Worm (Caenorhabditis elegans) whole organism, L2 larva: ENCODE results near the gene C23H3.5.

Source experiments
- C34F6.9 ChIP-seq: fragments of 150-350 bp; optimal IDR thresholded peaks from 2 replicates; lab custom pipeline; 2014; ENCODE audit warnings: missing biosample characterization, missing genetic modification characterization
- F13H6.1 ChIP-seq: sonication (generic microtip); optimal IDR thresholded peaks from 2 replicates; lab custom pipeline; 2016; ENCODE audit warnings: missing genetic modification characterization, missing compliant biosample characterization
- R02D3.7 ChIP-seq: fragments of 150-350 bp; optimal IDR thresholded peaks from 2 replicates; lab custom pipeline; 2014; ENCODE audit warnings: missing biosample characterization, missing genetic modification characterization
- Y55F3AM.14 ChIP-seq: fragments of 200-800 bp; sonication (Bioruptor generic); optimal IDR thresholded peaks from 2 replicates; lab custom pipeline; 2018; ENCODE audit warnings: mild to moderate bottlenecking, missing genetic modification characterization, missing compliant biosample characterization
- alr-1 ChIP-seq: fragments of 150-350 bp; optimal IDR thresholded peaks from 2 replicates; lab custom pipeline; 2014; ENCODE audit warnings: missing biosample characterization, missing genetic modification characterization
- ama-1 ChIP-seq: fragments of 150-350 bp; optimal IDR thresholded peaks from 2 replicates; lab custom pipeline; 2018; ENCODE audit warnings: inconsistent platforms
- ceh-16 ChIP-seq: fragments of 150-350 bp; optimal IDR thresholded peaks from 2 replicates; lab custom pipeline; 2014; ENCODE audit warnings: missing biosample characterization, missing genetic modification characterization
- crh-2 ChIP-seq: sonication (generic microtip); optimal IDR thresholded peaks from 2 replicates; lab custom pipeline; 2017; ENCODE audit warnings: missing biosample characterization, missing genetic modification characterization
- dmd-4 ChIP-seq: sonication (generic microtip); optimal IDR thresholded peaks from 2 replicates; lab custom pipeline; 2017; ENCODE audit warnings: missing biosample characterization, missing genetic modification characterization
- egl-27 ChIP-seq: sonication (generic microtip); optimal IDR thresholded peaks from 3 replicates; lab custom pipeline; 2017; ENCODE audit warnings: missing biosample characterization, missing genetic modification reagents, missing genetic modification characterization
- elt-1 ChIP-seq: fragments of 150-350 bp; optimal IDR thresholded peaks from 2 replicates; lab custom pipeline; 2014; ENCODE audit warnings: missing biosample characterization, missing genetic modification characterization
- elt-3 ChIP-seq: sonication (generic microtip); optimal IDR thresholded peaks from 2 replicates; lab custom pipeline; 2017; ENCODE audit warnings: missing biosample characterization, missing genetic modification characterization
- fos-1 ChIP-seq: fragments of 150-350 bp; optimal IDR thresholded peaks from 2 replicates; lab custom pipeline; 2014; ENCODE audit warnings: missing biosample characterization, missing genetic modification characterization
- gmeb-1 ChIP-seq: fragments of 150-350 bp; optimal IDR thresholded peaks from 2 replicates; lab custom pipeline; 2014; ENCODE audit warnings: missing biosample characterization, missing genetic modification characterization
- lin-11 ChIP-seq: fragments of 150-350 bp; sonication (generic microtip); optimal IDR thresholded peaks from 2 replicates; lab custom pipeline; 2014; ENCODE audit warnings: missing biosample characterization, missing genetic modification characterization, inconsistent platforms, mixed read lengths
- lin-13 ChIP-seq: fragments of 150-350 bp; optimal IDR thresholded peaks from 2 replicates; lab custom pipeline; 2014; ENCODE audit warnings: missing biosample characterization, missing genetic modification reagents, missing genetic modification characterization
- lin-39 ChIP-seq: fragments of 150-350 bp; optimal IDR thresholded peaks from 2 replicates; lab custom pipeline; 2014; ENCODE audit warnings: missing biosample characterization, missing genetic modification reagents, missing genetic modification characterization
- lsy-2 ChIP-seq, 2 experiments: fragments of 150-350 bp in 1 of 2; sonication (generic microtip) in 1 of 2; optimal IDR thresholded peaks; 2 replicates each; lab custom pipeline; 2014 to 2017; ENCODE audit warnings: missing biosample characterization in 2 of 2, missing genetic modification characterization in 2 of 2
- mbf-1 ChIP-seq: sonication (generic microtip); optimal IDR thresholded peaks from 2 replicates; lab custom pipeline; 2017; ENCODE audit warnings: missing biosample characterization, missing genetic modification characterization
- mdl-1 ChIP-seq, 2 experiments: fragments of 150-350 bp in 1 of 2; sonication (generic microtip) in 1 of 2; optimal IDR thresholded peaks; 2 replicates each; lab custom pipeline; 2017; ENCODE audit warnings: missing biosample characterization in 2 of 2, missing genetic modification characterization in 2 of 2
- nhr-11 ChIP-seq: fragments of 150-350 bp; optimal IDR thresholded peaks from 2 replicates; lab custom pipeline; 2014; ENCODE audit warnings: missing biosample characterization, missing genetic modification characterization
- nhr-129 ChIP-seq: fragments of 150-350 bp; optimal IDR thresholded peaks from 2 replicates; lab custom pipeline; 2014; ENCODE audit warnings: missing biosample characterization, missing genetic modification characterization
- nhr-21 ChIP-seq: fragments of 150-350 bp; optimal IDR thresholded peaks from 2 replicates; lab custom pipeline; 2014; ENCODE audit warnings: missing biosample characterization, missing genetic modification characterization
- nhr-23 ChIP-seq: fragments of 150-350 bp; optimal IDR thresholded peaks from 2 replicates; lab custom pipeline; 2014; ENCODE audit warnings: missing biosample characterization, missing genetic modification reagents, missing genetic modification characterization
- nhr-237 ChIP-seq: fragments of 150-350 bp; optimal IDR thresholded peaks from 2 replicates; lab custom pipeline; 2014; ENCODE audit warnings: missing biosample characterization, missing genetic modification characterization
- nhr-25 ChIP-seq: fragments of 150-350 bp; sonication (generic microtip); optimal IDR thresholded peaks from 3 replicates; lab custom pipeline; 2014; ENCODE audit warnings: missing biosample characterization, missing genetic modification characterization
- nhr-6 ChIP-seq: fragments of 150-350 bp; optimal IDR thresholded peaks from 2 replicates; lab custom pipeline; 2014; ENCODE audit warnings: missing biosample characterization, missing genetic modification characterization
- nhr-77 ChIP-seq: fragments of 150-350 bp; optimal IDR thresholded peaks from 2 replicates; lab custom pipeline; 2014; ENCODE audit warnings: missing biosample characterization, missing genetic modification characterization
- peb-1 ChIP-seq: fragments of 150-350 bp; optimal IDR thresholded peaks from 2 replicates; lab custom pipeline; 2014; ENCODE audit warnings: missing biosample characterization, missing genetic modification characterization
- sem-4 ChIP-seq: fragments of 150-350 bp; optimal IDR thresholded peaks from 2 replicates; lab custom pipeline; 2014; ENCODE audit warnings: missing biosample characterization, missing genetic modification reagents, missing genetic modification characterization
- sma-3 ChIP-seq: sonication (generic microtip); optimal IDR thresholded peaks from 2 replicates; lab custom pipeline; 2016; ENCODE audit warnings: missing genetic modification reagents, missing genetic modification characterization, missing compliant biosample characterization
- sma-9 ChIP-seq, 2 experiments: fragments of 150-350 bp in 1 of 2; sonication (generic microtip) in 1 of 2; optimal IDR thresholded peaks; 2 replicates each; lab custom pipeline; 2014 to 2016; ENCODE audit warnings: missing genetic modification characterization in 2 of 2, mild to moderate bottlenecking in 1 of 2, missing biosample characterization in 1 of 2, missing compliant biosample characterization in 1 of 2, missing genetic modification reagents in 1 of 2, moderate library complexity in 1 of 2
- snpc-4 ChIP-seq: fragments of 150-350 bp; optimal IDR thresholded peaks from 2 replicates; lab custom pipeline; 2014; ENCODE audit warnings: missing biosample characterization, missing genetic modification characterization
- unc-55 ChIP-seq: fragments of 150-350 bp; sonication (generic microtip); optimal IDR thresholded peaks from 3 replicates; lab custom pipeline; 2014; ENCODE audit warnings: missing biosample characterization, missing genetic modification reagents, missing genetic modification characterization
- zag-1 ChIP-seq: fragments of 150-350 bp; optimal IDR thresholded peaks from 2 replicates; lab custom pipeline; 2014; ENCODE audit warnings: missing biosample characterization, missing genetic modification characterization
- ztf-11 ChIP-seq: sonication (generic microtip); optimal IDR thresholded peaks from 2 replicates; lab custom pipeline; 2017; ENCODE audit warnings: missing biosample characterization, missing genetic modification characterization

The C23H3.5 gene

DNA sequence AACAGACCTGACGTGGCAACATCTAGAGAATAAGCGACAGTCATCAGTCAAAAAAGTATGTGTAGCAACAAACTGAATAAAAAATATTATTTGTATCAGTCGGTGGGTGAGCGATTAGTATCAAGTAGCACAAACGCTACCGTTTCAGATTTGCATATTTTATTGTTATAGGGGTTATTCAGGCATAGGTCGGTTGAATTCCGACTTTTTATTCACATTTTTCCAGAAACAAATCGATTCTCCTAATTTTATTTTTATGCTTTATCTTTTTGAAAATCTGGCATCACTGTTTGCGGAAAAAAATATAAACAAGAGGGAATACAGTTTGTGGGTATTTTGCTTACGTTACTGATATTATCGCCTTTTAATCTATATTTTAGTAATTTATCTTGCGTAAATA lies 35.6 kb upstream of the C23H3.5 start, which contains the start of gene best-4:
best-4 (minus strand) TSS at position 101 of the 400 bp plus-strand sequence.
- TF ChIP-seq alr-1 (tag; lab: Kevin White, UChicago) (no peak), nhr-237 (no peak), gmeb-1 (tag; lab: Kevin White, UChicago) (no peak), ama-1 (lab: Kevin White, UChicago) (no peak), C34F6.9 (tag; lab: Kevin White, UChicago) (no peak), nhr-11 (no peak), nhr-77 (tag; lab: Kevin White, UChicago) (no peak), nhr-6 (tag; lab: Kevin White, UChicago) (no peak), egl-27 (no peak), sem-4 (tag; lab: Kevin White, UChicago) (no peak), dmd-4 (tag; lab: Kevin White, UChicago) (no peak), elt-1 (tag; lab: Kevin White, UChicago) (no peak), unc-55 (GFP tag; lab: Kevin White, UChicago) (no peak), peb-1 (no peak), Y55F3AM.14 (no peak)
- TF ChIP-seq, all 48 proteins: peak for 0

DNA sequence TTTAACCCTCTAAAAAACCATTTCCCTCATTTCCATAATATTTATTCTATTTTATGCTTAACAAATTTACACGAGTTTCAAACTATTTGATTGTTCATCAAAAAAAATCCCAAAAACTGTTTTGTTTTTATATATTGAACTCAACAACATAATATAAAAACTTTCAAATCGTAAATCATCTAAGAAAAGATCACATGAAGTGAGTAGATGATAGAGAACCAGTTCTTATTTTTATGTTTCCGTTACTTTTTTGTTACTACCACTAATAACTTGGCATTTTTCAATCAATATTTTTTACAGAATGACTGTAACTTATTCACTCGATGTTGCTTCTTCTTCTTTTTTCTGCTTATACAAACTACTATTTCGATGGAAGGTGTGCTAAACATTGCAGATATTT lies 34.7 kb upstream of the C23H3.5 start, which contains the start of gene best-3:
best-3 (plus strand) TSS at position 301 of the 400 bp plus-strand sequence.
- TF ChIP-seq snpc-4 (tag; lab: Kevin White, UChicago) (no peak), Y55F3AM.14 (no peak), unc-55 (GFP tag; lab: Kevin White, UChicago) (no peak)
- TF ChIP-seq, all 48 proteins: peak for 0

DNA sequence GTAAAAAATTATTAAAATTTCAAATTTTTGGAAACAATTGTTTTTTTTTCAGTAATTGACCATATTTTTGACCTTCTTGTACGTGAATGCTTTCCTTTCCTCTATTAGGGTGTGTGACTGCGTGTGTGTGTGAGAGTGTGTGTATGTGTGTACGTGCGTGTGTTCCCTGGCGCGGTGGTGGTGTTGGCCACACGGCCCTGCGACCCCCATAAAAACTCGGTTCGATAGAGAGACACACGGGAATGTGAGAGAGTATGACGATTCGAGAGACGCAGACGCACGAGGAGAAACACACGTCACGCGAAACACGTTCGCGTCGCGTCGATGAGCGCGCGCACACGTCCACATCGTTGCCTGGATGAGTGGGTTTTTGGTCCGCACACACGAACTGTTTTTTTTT lies 28.6 kb upstream of the C23H3.5 start:
- TF ChIP-seq nhr-6 (tag; lab: Kevin White, UChicago) (peak; percentile 98), nhr-237 (no peak), nhr-129 (tag; lab: Kevin White, UChicago) (peak; percentile 86), lin-13 (GFP tag; lab: Kevin White, UChicago) (peak; percentile 69), unc-55 (GFP tag; lab: Kevin White, UChicago) (peak; percentile 82), egl-27 (peak; percentile 57), F13H6.1 (peak; percentile 79), ama-1 (lab: Kevin White, UChicago) (no peak), lin-11 (tag; lab: Kevin White, UChicago) (peak; percentile 32), snpc-4 (tag; lab: Kevin White, UChicago) (no peak), nhr-77 (tag; lab: Kevin White, UChicago) (no peak), lin-39 (tag; lab: Kevin White, UChicago) (no peak), nhr-11 (no peak), nhr-21 (peak; percentile 70), sem-4 (tag; lab: Kevin White, UChicago) (peak; percentile 42), ztf-11 (tag; lab: Kevin White, UChicago) (no peak), mbf-1 (tag; lab: Kevin White, UChicago) (no peak), C34F6.9 (tag; lab: Kevin White, UChicago) (peak; percentile 85), mdl-1 (tag; optimal IDR thresholded peaks at IDR 0.05; lab: Kevin White, UChicago) (peak; percentile 40 to 83), fos-1 (peak; percentile 74), R02D3.7 (tag; lab: Kevin White, UChicago) (no peak), elt-3 (tag; lab: Kevin White, UChicago) (no peak), zag-1 (tag; lab: Kevin White, UChicago) (peak; percentile 41), crh-2 (tag; lab: Kevin White, UChicago) (peak; percentile 93), Y55F3AM.14 (no peak), sma-3 (GFP tag; lab: Kevin White, UChicago) (peak; percentile 30), lsy-2 (tag; optimal IDR thresholded peaks at IDR 0.05; lab: Kevin White, UChicago) (peak; percentile 38 to 66), elt-1 (tag; lab: Kevin White, UChicago) (no peak), sma-9 (GFP tag; optimal IDR thresholded peaks at IDR 0.05; lab: Kevin White, UChicago) (peak; percentile 59), sma-9 (tag; optimal IDR thresholded peaks at IDR 0.05; lab: Kevin White, UChicago) (no peak), nhr-25 (tag; lab: Kevin White, UChicago) (peak; percentile 82)
- TF ChIP-seq, all 48 proteins: peak for 18

DNA sequence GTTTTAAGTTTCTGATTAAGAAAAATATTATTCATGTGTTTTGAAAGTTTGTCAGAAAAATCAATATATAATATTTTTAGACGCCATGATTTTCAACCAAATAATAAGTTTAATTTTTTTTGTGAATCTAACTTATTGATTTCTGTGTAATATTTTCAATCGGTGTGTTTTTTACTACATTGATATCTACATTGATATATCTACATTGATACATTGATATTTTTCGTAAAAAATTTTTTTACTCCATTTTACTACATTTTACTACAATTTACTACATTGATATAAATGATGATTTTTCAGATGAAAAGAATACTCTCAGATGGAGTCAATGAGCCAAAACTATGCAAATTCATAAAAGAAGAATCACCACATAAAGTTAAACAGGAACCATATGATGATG lies 28.1 kb upstream of the C23H3.5 start, which contains the start of gene gmeb-1:
gmeb-1 (plus strand) TSS at position 301 of the 400 bp plus-strand sequence.
- TF ChIP-seq nhr-23 (tag; lab: Kevin White, UChicago) (no peak), ceh-16 (no peak), lin-13 (GFP tag; lab: Kevin White, UChicago) (no peak), elt-1 (tag; lab: Kevin White, UChicago) (no peak), Y55F3AM.14 (no peak)
